Worm (Caenorhabditis elegans) whole organism, early embryonic: Measurements from ENCODE around the gene Y38H6A.3.

ENCODE experiments used
- B0310.2 ChIP-seq: sonication (generic microtip); optimal IDR thresholded peaks from 2 replicates; lab custom pipeline; 2016; ENCODE audit warnings: mild to moderate bottlenecking, missing genetic modification characterization, missing compliant biosample characterization
- F13C5.2 ChIP-seq: sonication (generic microtip); optimal IDR thresholded peaks from 2 replicates; lab custom pipeline; 2017; ENCODE audit warnings: mild to moderate bottlenecking, missing genetic modification characterization, inconsistent platforms, missing compliant biosample characterization
- aly-1 ChIP-seq: sonication (generic microtip); optimal IDR thresholded peaks from 2 replicates; lab custom pipeline; 2016; ENCODE audit warnings: missing genetic modification characterization, missing compliant biosample characterization
- ama-1 ChIP-seq: fragments of 150-350 bp; optimal IDR thresholded peaks from 2 replicates; lab custom pipeline; 2014
- ceh-13 ChIP-seq: fragments of 200-800 bp; sonication (Bioruptor generic); optimal IDR thresholded peaks from 2 replicates; lab custom pipeline; 2018; ENCODE audit warnings: mild to moderate bottlenecking, missing genetic modification characterization, missing compliant biosample characterization
- ceh-36 ChIP-seq: sonication (generic microtip); optimal IDR thresholded peaks from 2 replicates; lab custom pipeline; 2016; ENCODE audit warnings: missing genetic modification characterization, inconsistent platforms, missing compliant biosample characterization
- ets-7 ChIP-seq: sonication (generic microtip); optimal IDR thresholded peaks from 2 replicates; lab custom pipeline; 2016; ENCODE audit warnings: missing genotype, missing genetic modification characterization, missing compliant biosample characterization
- flt-1 ChIP-seq: fragments of 200-800 bp; sonication (Bioruptor generic); IDR thresholded peaks from 2 replicates; pipeline ENCODE4 v1.3.6; 2022; ENCODE audit warnings: missing genetic modification characterization, missing compliant biosample characterization
- hmbx-1 ChIP-seq: sonication (generic microtip); optimal IDR thresholded peaks from 2 replicates; lab custom pipeline; 2016; ENCODE audit warnings: mild to moderate bottlenecking, missing genetic modification characterization, missing compliant biosample characterization
- hmg-4 ChIP-seq: fragments of 200-800 bp; sonication (Bioruptor generic); optimal IDR thresholded peaks from 2 replicates; lab custom pipeline; 2018; ENCODE audit warnings: mild to moderate bottlenecking, missing genetic modification characterization, missing compliant biosample characterization
- hnd-1 ChIP-seq: sonication (generic microtip); optimal IDR thresholded peaks from 2 replicates; lab custom pipeline; 2016; ENCODE audit warnings: missing genetic modification characterization, missing compliant biosample characterization
- pes-1 ChIP-seq: fragments of 200-800 bp; sonication (Bioruptor generic); IDR thresholded peaks from 2 replicates; pipeline ENCODE4 v1.3.6; 2022; ENCODE audit warnings: missing genetic modification reagents, missing genetic modification characterization, missing compliant biosample characterization
- scrt-1 ChIP-seq: fragments of 200-800 bp; sonication (Bioruptor generic); IDR thresholded peaks from 2 replicates; pipeline ENCODE4 v1.3.6; 2022; ENCODE audit warnings: missing genetic modification characterization, missing compliant biosample characterization
- sea-1 ChIP-seq: fragments of 200-800 bp; sonication (Bioruptor generic); conservative IDR thresholded peaks from 2 replicates; pipeline ENCODE4 v1.3.6; 2022; ENCODE audit warnings: missing genetic modification characterization, missing compliant biosample characterization
- tbx-11 ChIP-seq: fragments of 200-800 bp; sonication (Bioruptor generic); IDR thresholded peaks from 2 replicates; pipeline ENCODE4 v1.3.6; 2022; ENCODE audit warnings: missing genetic modification characterization, missing compliant biosample characterization
- tbx-37 ChIP-seq: fragments of 200-800 bp; sonication (Bioruptor generic); conservative IDR thresholded peaks from 2 replicates; pipeline ENCODE4 v1.3.6; 2022; ENCODE audit warnings: missing genetic modification reagents, missing genetic modification characterization, missing compliant biosample characterization
- tra-4 ChIP-seq: sonication (generic microtip); optimal IDR thresholded peaks from 2 replicates; lab custom pipeline; 2017; ENCODE audit warnings: missing genetic modification characterization, missing compliant biosample characterization

The Y38H6A.3 gene

DNA sequence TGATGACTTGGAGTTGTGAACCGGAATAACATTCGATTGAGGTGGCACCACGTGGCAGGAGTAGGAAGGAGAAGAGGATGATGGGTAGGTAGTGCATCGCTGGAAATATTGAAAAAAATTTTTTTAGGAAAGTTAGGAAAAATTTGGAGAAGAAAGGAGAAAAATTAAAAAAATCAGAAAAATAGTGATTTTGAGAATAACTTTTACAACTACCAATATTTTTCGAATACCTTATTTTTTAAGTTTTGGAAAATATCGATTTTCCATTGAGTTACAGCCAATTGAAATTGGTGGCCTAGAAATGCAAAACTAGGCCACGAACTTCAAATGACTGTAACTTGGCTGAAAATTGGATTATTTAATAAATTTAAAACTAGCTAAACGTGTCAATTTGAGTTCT lies 9.7 kb upstream of the Y38H6A.3 start, which contains the start of gene Y38H6A.5:
Gene Y38H6A.5 (minus strand): TSS at position 101 of the 400 bp plus-strand sequence.
- no peak for TF ChIP-seq ceh-36
- no peak for TF ChIP-seq sea-1
- no peak for TF ChIP-seq ama-1 (lab: Kevin White, UChicago)
- TF ChIP-seq F13C5.2 (tag; lab: Kevin White, UChicago): no peak
- no peak for TF ChIP-seq B0310.2 (tag; lab: Kevin White, UChicago)
- TF ChIP-seq tra-4 (tag; lab: Kevin White, UChicago): no peak
- no peak for TF ChIP-seq pes-1 (GFP tag; lab: Robert Waterston, UW)
- no peak for TF ChIP-seq aly-1 (tag; lab: Kevin White, UChicago)
- TF ChIP-seq flt-1 (GFP tag; lab: Robert Waterston, UW): no peak
- TF ChIP-seq scrt-1 (GFP tag; lab: Robert Waterston, UW): no peak
- no peak for TF ChIP-seq hnd-1 (tag; lab: Kevin White, UChicago)
- TF ChIP-seq ets-7 (tag; lab: Kevin White, UChicago): no peak
- TF ChIP-seq hmbx-1 (tag; lab: Kevin White, UChicago): no peak
- TF ChIP-seq tbx-11 (GFP tag; lab: Robert Waterston, UW): no peak
- no peak for TF ChIP-seq ceh-13 (GFP tag; lab: Kevin White, UChicago)
- TF ChIP-seq hmg-4 (GFP tag; lab: Kevin White, UChicago): no peak
- TF ChIP-seq tbx-37 (GFP tag; lab: Robert Waterston, UW): no peak

DNA sequence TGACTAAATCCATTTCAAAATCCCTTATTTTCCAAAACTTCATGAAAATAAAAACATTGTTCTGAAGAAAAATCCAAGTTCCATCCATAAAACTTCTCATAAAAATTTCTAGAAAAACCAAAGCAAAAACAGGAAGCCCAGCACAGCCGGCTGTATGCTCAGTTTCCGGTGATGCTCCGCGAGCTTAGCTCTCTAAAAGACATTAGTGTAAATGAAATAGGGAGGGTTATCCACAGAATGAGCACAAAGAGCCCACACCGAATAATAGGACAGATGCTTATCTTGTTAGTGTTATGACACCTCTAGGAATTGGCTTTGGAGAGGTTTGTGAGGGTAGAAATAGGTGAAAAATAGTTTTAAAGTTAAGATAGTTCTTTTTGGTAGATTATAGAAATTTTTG lies 7.0 kb upstream of the Y38H6A.3 start:
- no peak for TF ChIP-seq B0310.2 (tag; lab: Kevin White, UChicago)
- TF ChIP-seq hnd-1 (tag; lab: Kevin White, UChicago): no peak
- TF ChIP-seq tbx-11 (GFP tag; lab: Robert Waterston, UW): no peak
- TF ChIP-seq pes-1 (GFP tag; lab: Robert Waterston, UW): no peak
- TF ChIP-seq flt-1 (GFP tag; lab: Robert Waterston, UW): no peak
- TF ChIP-seq hmbx-1 (tag; lab: Kevin White, UChicago): no peak
- no peak for TF ChIP-seq ets-7 (tag; lab: Kevin White, UChicago)
- TF ChIP-seq scrt-1 (GFP tag; lab: Robert Waterston, UW): no peak
- TF ChIP-seq ceh-36: no peak
- TF ChIP-seq ceh-13 (GFP tag; lab: Kevin White, UChicago): no peak
- no peak for TF ChIP-seq tbx-37 (GFP tag; lab: Robert Waterston, UW)

DNA sequence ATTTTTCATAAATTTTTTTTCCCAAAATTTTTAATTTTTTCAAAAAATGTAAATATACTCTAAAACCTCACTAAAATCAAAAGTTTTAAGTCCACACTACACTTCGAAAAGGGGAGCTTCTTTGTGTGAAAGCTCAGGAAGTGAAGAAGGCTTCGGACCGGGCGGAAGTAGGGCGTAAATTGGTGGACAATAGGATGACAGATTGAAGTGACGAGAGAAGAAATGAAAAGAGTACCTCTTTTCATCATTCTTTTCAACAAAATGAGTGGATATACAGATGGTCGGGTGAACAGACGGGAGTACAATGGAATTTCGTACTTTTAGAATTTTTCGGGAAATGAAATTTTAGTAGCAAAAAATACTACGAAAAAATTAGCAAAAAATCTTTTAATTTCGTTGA lies 6.1 kb upstream of the Y38H6A.3 start:
- TF ChIP-seq scrt-1 (GFP tag; lab: Robert Waterston, UW) (no peak), hnd-1 (tag; lab: Kevin White, UChicago) (no peak), ama-1 (lab: Kevin White, UChicago) (no peak), hmg-4 (GFP tag; lab: Kevin White, UChicago) (no peak)

DNA sequence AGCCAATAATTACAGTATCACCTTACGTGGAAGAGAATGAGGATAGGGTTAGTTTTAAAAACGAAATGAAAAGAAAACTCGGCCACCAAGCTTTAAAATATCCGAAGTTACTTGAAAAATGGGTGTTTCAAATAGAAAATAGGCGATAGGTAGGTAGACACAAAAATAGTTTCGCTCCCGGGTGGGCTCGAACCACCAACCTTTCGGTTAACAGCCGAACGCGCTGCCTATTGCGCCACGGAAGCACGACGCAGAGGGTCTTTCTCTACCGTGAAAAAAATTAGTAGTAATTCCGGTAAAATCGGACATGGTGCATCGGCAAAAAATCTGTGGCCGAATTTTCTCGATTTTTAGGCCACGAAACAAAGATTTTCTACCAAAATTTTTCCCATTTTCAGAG lies 2.6 kb downstream of the Y38H6A.3 start:
- TF ChIP-seq F13C5.2 (tag; lab: Kevin White, UChicago): no peak
- TF ChIP-seq ama-1 (lab: Kevin White, UChicago): no peak
- TF ChIP-seq pes-1 (GFP tag; lab: Robert Waterston, UW): 0 out of 2 replicates have a peak, but pooled peaks have one; percentile 36
- TF ChIP-seq hnd-1 (tag; lab: Kevin White, UChicago): no peak
- no peak for TF ChIP-seq flt-1 (GFP tag; lab: Robert Waterston, UW)
- no peak for TF ChIP-seq tbx-37 (GFP tag; lab: Robert Waterston, UW)
- TF ChIP-seq ets-7 (tag; lab: Kevin White, UChicago): no peak

DNA sequence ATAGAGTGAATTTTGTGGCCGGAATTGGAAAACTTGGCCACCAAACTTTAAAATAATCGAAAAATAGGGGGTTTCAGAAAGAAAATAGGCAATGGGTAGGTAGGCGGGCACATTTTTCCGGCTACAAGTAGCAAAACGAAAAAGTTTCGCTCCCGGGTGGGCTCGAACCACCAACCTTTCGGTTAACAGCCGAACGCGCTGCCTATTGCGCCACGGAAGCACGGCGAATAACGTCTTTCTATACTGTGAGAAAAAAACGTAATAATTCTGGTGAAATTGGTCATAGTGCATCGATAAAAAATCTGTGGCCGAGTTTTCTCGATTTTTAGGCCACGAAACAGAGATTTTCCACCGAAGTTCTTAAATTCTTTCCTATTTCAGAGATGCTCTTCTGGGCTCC lies 5.4 kb downstream of the Y38H6A.3 start:
- no peak for TF ChIP-seq tbx-37 (GFP tag; lab: Robert Waterston, UW)
- no peak for TF ChIP-seq ets-7 (tag; lab: Kevin White, UChicago)
- no peak for TF ChIP-seq ceh-13 (GFP tag; lab: Kevin White, UChicago)
- TF ChIP-seq sea-1: no peak
- TF ChIP-seq tra-4 (tag; lab: Kevin White, UChicago): no peak
- no peak for TF ChIP-seq scrt-1 (GFP tag; lab: Robert Waterston, UW)
- TF ChIP-seq hmbx-1 (tag; lab: Kevin White, UChicago): no peak
- TF ChIP-seq F13C5.2 (tag; lab: Kevin White, UChicago): no peak
- TF ChIP-seq aly-1 (tag; lab: Kevin White, UChicago): no peak
- no peak for TF ChIP-seq flt-1 (GFP tag; lab: Robert Waterston, UW)
- TF ChIP-seq ama-1 (lab: Kevin White, UChicago): no peak
- no peak for TF ChIP-seq hmg-4 (GFP tag; lab: Kevin White, UChicago)
- no peak for TF ChIP-seq hnd-1 (tag; lab: Kevin White, UChicago)
- TF ChIP-seq ceh-36: no peak
- no peak for TF ChIP-seq B0310.2 (tag; lab: Kevin White, UChicago)
- TF ChIP-seq pes-1 (GFP tag; lab: Robert Waterston, UW): no peak
- no peak for TF ChIP-seq tbx-11 (GFP tag; lab: Robert Waterston, UW)

DNA sequence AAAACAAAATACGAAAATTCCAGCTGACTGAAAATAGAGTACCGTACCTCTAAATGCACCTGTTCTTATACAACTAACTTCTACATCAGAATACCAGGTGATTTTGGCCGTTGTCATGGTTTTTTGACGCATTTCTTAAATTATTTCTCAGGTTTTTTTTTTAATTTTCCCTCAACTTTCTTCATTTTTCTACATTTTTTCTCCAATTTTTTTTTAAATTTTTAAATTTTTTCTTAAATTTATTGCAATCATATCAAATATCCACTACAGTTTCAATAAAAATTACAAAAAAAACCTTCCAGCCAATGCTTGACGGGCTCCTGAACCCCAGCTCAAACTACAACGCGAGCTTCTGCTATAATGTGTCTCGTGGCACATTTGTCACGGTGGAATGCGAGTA lies 6.2 kb downstream of the Y38H6A.3 start, which contains the start of gene K02E2.1:
Gene K02E2.1 (plus strand): TSS at position 301 of the 400 bp plus-strand sequence.
- TF ChIP-seq ceh-13 (GFP tag; lab: Kevin White, UChicago) (no peak), sea-1 (no peak), hnd-1 (tag; lab: Kevin White, UChicago) (no peak), hmg-4 (GFP tag; lab: Kevin White, UChicago) (no peak), ets-7 (tag; lab: Kevin White, UChicago) (no peak), tbx-11 (GFP tag; lab: Robert Waterston, UW) (no peak), B0310.2 (tag; lab: Kevin White, UChicago) (no peak), ceh-36 (no peak), hmbx-1 (tag; lab: Kevin White, UChicago) (no peak), pes-1 (GFP tag; lab: Robert Waterston, UW) (no peak), flt-1 (GFP tag; lab: Robert Waterston, UW) (no peak), scrt-1 (GFP tag; lab: Robert Waterston, UW) (no peak), tbx-37 (GFP tag; lab: Robert Waterston, UW) (no peak), ama-1 (lab: Kevin White, UChicago) (no peak), aly-1 (tag; lab: Kevin White, UChicago) (no peak)

DNA sequence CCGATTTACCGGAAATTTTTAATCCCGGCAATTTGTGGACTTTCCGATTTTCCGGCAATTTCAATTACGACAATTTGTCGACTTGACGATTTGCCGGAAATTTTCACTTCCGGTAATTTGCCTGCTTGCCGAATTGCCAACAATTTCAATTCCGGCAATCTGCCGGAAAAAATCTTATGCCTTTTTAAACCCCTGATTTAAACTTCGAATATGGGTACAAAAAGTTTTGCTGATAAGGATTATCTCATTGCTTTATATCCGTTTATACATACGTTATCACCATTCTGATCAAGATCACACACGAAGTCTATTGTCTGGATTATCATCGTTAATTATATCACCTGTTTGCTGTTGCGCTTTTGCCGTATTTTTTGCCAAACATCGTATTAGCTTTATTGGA lies 11.5 kb downstream of the Y38H6A.3 start, which contains the start of gene grd-11:
Gene grd-11 (plus strand): TSS at position 301 of the 400 bp plus-strand sequence.
- TF ChIP-seq flt-1 (GFP tag; lab: Robert Waterston, UW) (no peak), sea-1 (no peak), F13C5.2 (tag; lab: Kevin White, UChicago) (no peak), scrt-1 (GFP tag; lab: Robert Waterston, UW) (no peak), ceh-36 (no peak), ceh-13 (GFP tag; lab: Kevin White, UChicago) (no peak), ama-1 (lab: Kevin White, UChicago) (no peak), B0310.2 (tag; lab: Kevin White, UChicago) (no peak), aly-1 (tag; lab: Kevin White, UChicago) (no peak), ets-7 (tag; lab: Kevin White, UChicago) (no peak), hnd-1 (tag; lab: Kevin White, UChicago) (no peak), tra-4 (tag; lab: Kevin White, UChicago) (no peak), hmg-4 (GFP tag; lab: Kevin White, UChicago) (no peak), hmbx-1 (tag; lab: Kevin White, UChicago) (no peak)
